Fruit fly (Drosophila melanogaster) whole organism, pupa: ENCODE data around the gene CG33723.

Source experiments
- CG8159 ChIP-seq: fragments of 200-800 bp; sonication (Bioruptor generic); optimal IDR thresholded peaks from 3 replicates; lab custom pipeline; 2018; ENCODE audit warnings: missing biosample characterization, mild to moderate bottlenecking, missing genetic modification characterization, moderate library complexity
- EcR ChIP-seq: fragments of 200-800 bp; sonication (Bioruptor generic); optimal IDR thresholded peaks from 3 replicates; lab custom pipeline; 2019; ENCODE audit warnings: missing biosample characterization, missing genetic modification characterization, mild to moderate bottlenecking, moderate library complexity, missing genetic modification reagents
- Ets98B ChIP-seq: fragments of 200-800 bp; sonication (Bioruptor generic); IDR thresholded peaks from 2 replicates; pipeline ENCODE4 v1.3.6; 2022; ENCODE audit warnings: missing biosample characterization, missing genetic modification characterization

- TF ChIP-seq EcR (GFP tag; lab: Kevin White, UChicago) (no peak), Ets98B (GFP tag; lab: Robert Waterston, UW) (no peak), CG8159 (no peak)
These were observed 19.5 kb upstream of the CG33723 start for dm6 chr2L:9460092-9460473.
